Fruit fly (Drosophila melanogaster) whole organism, pupa: ENCODE measurements around the gene Orco.

ENCODE experiments used
- CG10348 ChIP-seq: fragments of 200-800 bp; sonication (Bioruptor generic); IDR thresholded peaks from 2 replicates; pipeline ENCODE4 v1.3.6; 2022; ENCODE audit warnings: missing biosample characterization, missing genetic modification characterization
- CG12605 ChIP-seq: fragments of 200-800 bp; sonication (Bioruptor generic); IDR thresholded peaks from 2 replicates; pipeline ENCODE4 v1.3.6; 2022; ENCODE audit warnings: missing biosample characterization, missing genetic modification characterization
- CG13204 ChIP-seq: fragments of 200-800 bp; sonication (Bioruptor generic); optimal IDR thresholded peaks from 2 replicates; lab custom pipeline; 2018; ENCODE audit warnings: missing biosample characterization, mild to moderate bottlenecking, missing genetic modification characterization, moderate library complexity
- CG14655 ChIP-seq: fragments of 200-800 bp; sonication (Bioruptor generic); optimal IDR thresholded peaks from 3 replicates; lab custom pipeline; 2017; ENCODE audit warnings: mild to moderate bottlenecking, missing biosample characterization, missing genetic modification reagents, missing genetic modification characterization
- CG15710 ChIP-seq: fragments of 200-800 bp; sonication (Bioruptor generic); optimal IDR thresholded peaks from 2 replicates; lab custom pipeline; 2018; ENCODE audit warnings: missing biosample characterization, mild to moderate bottlenecking, missing genetic modification characterization, moderate library complexity
- CG17806 ChIP-seq: fragments of 200-800 bp; sonication (Bioruptor generic); optimal IDR thresholded peaks from 2 replicates; lab custom pipeline; 2018; ENCODE audit warnings: missing biosample characterization, mild to moderate bottlenecking, missing genetic modification characterization, moderate library complexity
- CG32121 ChIP-seq: fragments of 200-800 bp; sonication (Bioruptor generic); IDR thresholded peaks from 2 replicates; pipeline ENCODE4 v1.3.6; 2022; ENCODE audit warnings: missing biosample characterization, missing genetic modification characterization
- CG34367 ChIP-seq: fragments of 200-800 bp; sonication (Bioruptor generic); optimal IDR thresholded peaks from 2 replicates; lab custom pipeline; 2018; ENCODE audit warnings: missing biosample characterization, mild to moderate bottlenecking, missing genetic modification characterization
- CG4496 ChIP-seq: fragments of 200-800 bp; sonication (Bioruptor generic); IDR thresholded peaks from 3 replicates; pipeline ENCODE4 v1.3.6; 2022; ENCODE audit warnings: missing biosample characterization, missing genetic modification characterization
- CG8159 ChIP-seq: fragments of 200-800 bp; sonication (Bioruptor generic); optimal IDR thresholded peaks from 3 replicates; lab custom pipeline; 2018; ENCODE audit warnings: missing biosample characterization, mild to moderate bottlenecking, missing genetic modification characterization, moderate library complexity
- CG8301 ChIP-seq: fragments of 200-800 bp; sonication (Bioruptor generic); optimal IDR thresholded peaks from 2 replicates; lab custom pipeline; 2018; ENCODE audit warnings: missing biosample characterization, mild to moderate bottlenecking, missing genetic modification characterization
- CG9948 ChIP-seq: fragments of 200-800 bp; sonication (Bioruptor generic); optimal IDR thresholded peaks from 2 replicates; lab custom pipeline; 2018; ENCODE audit warnings: missing biosample characterization, mild to moderate bottlenecking, missing genetic modification characterization, moderate library complexity
- D1 ChIP-seq: fragments of 200-800 bp; sonication (Bioruptor generic); optimal IDR thresholded peaks from 2 replicates; lab custom pipeline; 2018; ENCODE audit warnings: missing biosample characterization, mild to moderate bottlenecking, missing genetic modification characterization, moderate library complexity
- EcR ChIP-seq: fragments of 200-800 bp; sonication (Bioruptor generic); optimal IDR thresholded peaks from 3 replicates; lab custom pipeline; 2019; ENCODE audit warnings: missing biosample characterization, missing genetic modification characterization, mild to moderate bottlenecking, moderate library complexity, missing genetic modification reagents
- Ets98B ChIP-seq: fragments of 200-800 bp; sonication (Bioruptor generic); IDR thresholded peaks from 2 replicates; pipeline ENCODE4 v1.3.6; 2022; ENCODE audit warnings: missing biosample characterization, missing genetic modification characterization
- Pif1A ChIP-seq: fragments of 200-800 bp; sonication (Bioruptor generic); optimal IDR thresholded peaks from 3 replicates; lab custom pipeline; 2016; ENCODE audit warnings: missing biosample characterization, missing genetic modification characterization
- Pif1B ChIP-seq: fragments of 200-800 bp; sonication (Bioruptor generic); optimal IDR thresholded peaks from 3 replicates; lab custom pipeline; 2016; ENCODE audit warnings: missing biosample characterization, missing genetic modification characterization
- Snoo ChIP-seq: fragments of 200-800 bp; sonication (Bioruptor generic); optimal IDR thresholded peaks from 3 replicates; lab custom pipeline; 2017; ENCODE audit warnings: missing biosample characterization, mild to moderate bottlenecking, missing genetic modification characterization, inconsistent platforms
- fd96Ca ChIP-seq: fragments of 200-800 bp; sonication (Bioruptor generic); IDR thresholded peaks from 3 replicates; pipeline ENCODE4 v1.3.6; 2022; ENCODE audit warnings: missing biosample characterization, missing genetic modification characterization
- gl ChIP-seq: fragments of 200-800 bp; sonication (Bioruptor generic); optimal IDR thresholded peaks from 2 replicates; lab custom pipeline; 2018; ENCODE audit warnings: missing biosample characterization, mild to moderate bottlenecking, missing genetic modification characterization
- rn ChIP-seq: fragments of 200-800 bp; sonication (Bioruptor generic); IDR thresholded peaks from 2 replicates; pipeline ENCODE4 v1.3.6; 2022; ENCODE audit warnings: missing biosample characterization, missing genetic modification characterization

The Orco gene

DNA sequence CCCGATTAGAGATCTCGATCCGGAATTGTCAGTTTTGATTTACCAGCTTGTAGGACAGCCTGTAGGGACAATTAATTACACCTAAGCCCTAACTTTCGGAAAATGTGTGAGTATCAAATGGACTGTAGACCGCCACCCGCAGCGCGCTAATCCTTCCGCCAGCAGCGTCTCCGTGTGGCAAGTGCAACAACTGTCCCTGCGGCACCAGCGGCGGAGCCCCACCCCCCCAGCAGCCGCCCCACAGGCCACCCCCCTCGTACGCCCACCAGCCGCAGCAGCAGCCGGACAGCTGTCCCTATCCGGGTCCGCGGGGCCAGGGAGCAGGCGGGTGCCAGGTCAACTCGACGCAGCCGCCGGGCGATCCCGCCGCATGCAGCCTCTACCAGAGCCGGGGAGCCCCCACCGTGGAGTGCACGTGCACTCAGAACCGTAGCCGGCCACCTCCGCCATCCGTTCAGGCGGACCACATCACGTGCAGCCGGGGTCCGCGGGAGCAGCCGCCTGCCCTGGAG, 42.7 kb downstream of the Orco start, which contains the start of the genes CG31542 and CG34277:
Gene CG31542 (plus strand): TSS at position 51 of the 512 bp plus-strand sequence.
Gene CG34277 (plus strand): TSS at position 51 of the 512 bp plus-strand sequence.
- no peak for TF ChIP-seq EcR (GFP tag; lab: Kevin White, UChicago)
- TF ChIP-seq CG15710: no peak
- no peak for TF ChIP-seq gl (tag; lab: Kevin White, UChicago)
- TF ChIP-seq D1 (tag; lab: Kevin White, UChicago): no peak
- TF ChIP-seq CG8301: no peak
- no peak for TF ChIP-seq CG14655 (GFP tag; lab: Kevin White, UChicago)
- no peak for TF ChIP-seq Ets98B (GFP tag; lab: Robert Waterston, UW)
- TF ChIP-seq Pif1B: no peak
- TF ChIP-seq fd96Ca (GFP tag; lab: Robert Waterston, UW): no peak
- TF ChIP-seq Snoo: no peak
- no peak for TF ChIP-seq CG17806 (tag; lab: Kevin White, UChicago)
- TF ChIP-seq CG10348: no peak
- TF ChIP-seq CG13204 (GFP tag; lab: Kevin White, UChicago): no peak

dm6 chr3R:5368170-5368781, 43.9 kb downstream of the Orco start, which contains the start of gene Cerk:
Gene Cerk, minus strand, starts transcription at chr3R:5368306.
- TF ChIP-seq Ets98B (GFP tag; lab: Robert Waterston, UW) (peak; percentile 11; the same call in 1 of the 2 replicates), CG10348 (no peak), CG4496 (GFP tag; lab: Robert Waterston, UW) (peak; percentile 65), fd96Ca (GFP tag; lab: Robert Waterston, UW) (peak; percentile 32; the same call in 1 of the 3 replicates), CG8159 (tag; lab: Kevin White, UChicago) (peak; percentile 11), Snoo (no peak), gl (tag; lab: Kevin White, UChicago) (no peak)
- TF ChIP-seq, all 21 proteins: peak for 4

DNA sequence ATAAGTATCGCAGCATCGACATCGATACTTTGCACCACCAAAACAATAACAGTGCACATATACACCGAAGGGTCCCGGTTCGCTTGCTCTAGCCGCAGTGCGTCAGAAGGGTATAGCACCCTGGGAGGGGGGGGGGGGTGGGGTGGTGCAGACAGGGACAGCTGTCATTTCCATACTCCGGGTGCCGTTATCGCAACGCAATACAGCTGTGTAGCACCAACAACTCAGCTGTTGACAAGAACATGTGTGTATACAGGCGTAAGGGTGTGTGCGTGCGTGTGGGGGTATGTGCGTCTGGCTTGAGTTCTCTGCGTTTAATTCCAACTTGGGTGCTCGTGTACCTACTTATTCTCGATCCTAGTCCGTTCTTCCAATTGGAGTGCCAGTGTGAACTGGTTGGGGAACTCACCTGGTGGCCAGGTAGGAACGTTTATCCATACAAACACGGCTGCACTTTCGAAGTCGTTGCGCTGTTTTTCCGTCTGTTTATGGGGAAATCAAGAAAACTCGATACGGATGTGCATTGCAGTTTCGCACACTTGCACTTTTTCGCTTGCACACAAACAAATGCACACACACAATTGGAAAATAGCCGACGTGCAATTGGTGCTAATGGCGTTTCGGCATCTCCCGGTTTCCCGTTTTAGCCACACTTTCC, 44.6 kb downstream of the Orco start:
- peak; percentile 50; the same call in 1 of the 2 replicates for TF ChIP-seq CG12605 (GFP tag; lab: Robert Waterston, UW)
- no peak for TF ChIP-seq fd96Ca (GFP tag; lab: Robert Waterston, UW)
- TF ChIP-seq CG4496 (GFP tag; lab: Robert Waterston, UW): 0 out of 3 replicates have a peak, but pooled peaks have one; percentile 19
- peak; percentile 31 for TF ChIP-seq gl (tag; lab: Kevin White, UChicago)
- no peak for TF ChIP-seq CG9948 (tag; lab: Kevin White, UChicago)
- TF ChIP-seq CG13204 (GFP tag; lab: Kevin White, UChicago): peak; percentile 73
- TF ChIP-seq Pif1B: no peak
- no peak for TF ChIP-seq rn
- TF ChIP-seq EcR (GFP tag; lab: Kevin White, UChicago): peak; percentile 86

DNA sequence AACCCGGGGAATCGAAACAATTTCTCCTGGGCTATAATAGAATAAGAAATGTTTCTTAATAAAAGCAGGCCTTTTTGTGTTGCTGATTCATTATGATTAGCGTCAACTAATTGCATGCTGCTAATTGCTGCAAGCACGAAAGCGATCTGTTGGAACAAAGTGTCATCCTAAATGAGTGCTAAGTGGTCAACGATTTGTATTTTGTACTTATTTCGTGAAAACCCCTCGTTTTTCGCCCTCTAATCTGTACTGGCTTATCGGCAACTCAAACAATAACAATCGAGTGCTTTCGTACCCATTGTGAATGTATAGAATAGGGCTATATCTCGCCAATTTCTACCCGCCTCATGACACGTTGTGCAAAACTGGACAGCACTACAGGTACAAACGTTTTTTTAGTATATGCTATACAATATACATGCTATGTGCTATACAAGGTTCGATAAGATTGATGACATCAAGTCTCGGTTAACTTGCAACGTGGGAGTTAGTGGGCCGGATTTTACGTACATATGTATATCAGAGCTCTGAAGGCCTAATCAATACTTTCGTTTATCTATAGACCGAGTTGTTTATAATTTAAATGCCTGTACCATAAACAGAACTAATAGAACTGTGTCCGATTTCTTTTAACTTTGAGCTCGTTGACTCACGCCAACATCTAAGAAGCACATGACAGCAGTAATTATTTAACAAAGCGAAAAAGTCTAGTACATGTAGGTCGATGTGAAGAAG, 47.5 kb downstream of the Orco start:
- 0 out of 3 replicates have a peak, but pooled peaks have one; percentile 12 for TF ChIP-seq CG4496 (GFP tag; lab: Robert Waterston, UW)
- no peak for TF ChIP-seq CG13204 (GFP tag; lab: Kevin White, UChicago)

DNA sequence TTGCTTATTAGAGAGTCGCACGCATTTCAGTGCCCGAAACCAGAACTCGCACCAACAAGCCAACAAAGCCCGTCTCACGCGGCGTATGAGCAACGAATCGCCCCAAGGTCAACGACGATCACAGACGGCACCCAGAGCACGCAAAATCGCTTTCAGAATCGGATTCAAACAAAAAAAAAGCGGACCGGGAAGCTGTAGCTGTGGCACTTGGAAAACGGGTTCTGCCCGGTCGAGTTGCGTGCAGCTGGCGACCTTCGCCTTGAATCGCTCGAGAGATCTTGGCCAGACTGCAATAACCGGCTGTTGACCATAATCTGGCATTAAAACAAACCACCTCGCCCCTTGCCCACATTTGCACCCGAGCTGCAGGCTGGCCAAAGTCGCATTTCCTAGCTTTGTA, 48.8 kb downstream of the Orco start:
- TF ChIP-seq Pif1B: no peak
- TF ChIP-seq gl (tag; lab: Kevin White, UChicago): peak; percentile 1
- no peak for TF ChIP-seq CG8159 (tag; lab: Kevin White, UChicago)
- peak; percentile 97 for TF ChIP-seq EcR (GFP tag; lab: Kevin White, UChicago)
- peak; percentile 79 for TF ChIP-seq Snoo
- TF ChIP-seq Ets98B (GFP tag; lab: Robert Waterston, UW): 0 out of 2 replicates have a peak, but pooled peaks have one; percentile 7
- peak; percentile 75 for TF ChIP-seq CG13204 (GFP tag; lab: Kevin White, UChicago)
- TF ChIP-seq CG4496 (GFP tag; lab: Robert Waterston, UW): peak; percentile 58; the same call in 2 of the 3 replicates

dm6 chr3R:5361681-5362319, 50.4 kb downstream of the Orco start:
- TF ChIP-seq CG9948 (tag; lab: Kevin White, UChicago) (peak; percentile 88), CG8301 (peak; percentile 91), CG10348 (peak; percentile 74), CG14655 (GFP tag; lab: Kevin White, UChicago) (no peak), CG13204 (GFP tag; lab: Kevin White, UChicago) (peak; percentile 57), rn (peak; percentile 84), fd96Ca (GFP tag; lab: Robert Waterston, UW) (peak; percentile 95), Pif1A (GFP tag; lab: Kevin White, UChicago) (peak; percentile 95), CG32121 (peak; percentile 90), EcR (GFP tag; lab: Kevin White, UChicago) (peak; percentile 90), D1 (tag; lab: Kevin White, UChicago) (no peak), gl (tag; lab: Kevin White, UChicago) (peak; percentile 75), CG17806 (tag; lab: Kevin White, UChicago) (peak; percentile 93), CG8159 (tag; lab: Kevin White, UChicago) (peak; percentile 86), Pif1B (peak; percentile 95), CG4496 (GFP tag; lab: Robert Waterston, UW) (peak; percentile 95), CG12605 (GFP tag; lab: Robert Waterston, UW) (peak; percentile 89), Ets98B (GFP tag; lab: Robert Waterston, UW) (peak; percentile 94), CG34367 (tag; lab: Kevin White, UChicago) (peak; percentile 88), CG15710 (peak; percentile 87), Snoo (peak; percentile 84)
